Worm (Caenorhabditis elegans) whole organism, L1 larva: ENCODE results near the gene rrc-1.

ENCODE experiments used
- C16A3.4 ChIP-seq: fragments of 150-350 bp; optimal IDR thresholded peaks from 2 replicates; lab custom pipeline; 2014; ENCODE audit warnings: missing biosample characterization, missing genetic modification characterization
- C34B4.2 ChIP-seq: sonication (generic microtip); optimal IDR thresholded peaks from 2 replicates; lab custom pipeline; 2017; ENCODE audit warnings: mild to moderate bottlenecking, missing genetic modification characterization, missing compliant biosample characterization
- blmp-1 ChIP-seq: fragments of 150-350 bp; optimal IDR thresholded peaks from 2 replicates; lab custom pipeline; 2014; ENCODE audit warnings: missing biosample characterization, missing genetic modification characterization
- ceh-8 ChIP-seq: fragments of 200-800 bp; sonication (Bioruptor generic); optimal IDR thresholded peaks from 2 replicates; lab custom pipeline; 2018; ENCODE audit warnings: mild to moderate bottlenecking, missing genetic modification characterization, moderate library complexity, missing compliant biosample characterization
- ceh-82 ChIP-seq, 3 experiments: fragments of 150-350 bp in 1 of 3; sonication (generic microtip) in 2 of 3; optimal IDR thresholded peaks; 2 replicates each; lab custom pipeline; 2014 to 2017; ENCODE audit warnings: missing biosample characterization in 3 of 3, missing genetic modification characterization in 3 of 3
- ceh-88 ChIP-seq: fragments of 200-800 bp; sonication (Bioruptor generic); IDR thresholded peaks from 2 replicates; pipeline ENCODE4 v1.3.6; 2022; ENCODE audit warnings: missing genetic modification characterization, missing compliant biosample characterization
- dpl-1 ChIP-seq, 3 experiments: fragments of 150-350 bp in 2 of 3; sonication (generic microtip) in 1 of 3; optimal IDR thresholded peaks; 2 replicates each; lab custom pipeline; 2014 to 2017; ENCODE audit warnings: missing biosample characterization in 3 of 3, missing genetic modification characterization in 3 of 3, missing genetic modification reagents in 3 of 3
- dsc-1 ChIP-seq: sonication (generic microtip); optimal IDR thresholded peaks from 2 replicates; lab custom pipeline; 2016; ENCODE audit warnings: mild to moderate bottlenecking, missing genetic modification characterization, missing compliant biosample characterization
- efl-1 ChIP-seq, 4 experiments: fragments of 150-350 bp; optimal IDR thresholded peaks in 3 of 4; peaks in 1 of 4; 1 replicate in 1 of 4; 2 replicates in 3 of 4; lab custom pipeline; 2014; ENCODE audit warnings: missing biosample characterization in 2 of 4, missing genetic modification characterization in 2 of 4, missing genetic modification reagents in 2 of 4
- efl-3 ChIP-seq: fragments of 200-800 bp; sonication (Bioruptor generic); optimal IDR thresholded peaks from 2 replicates; lab custom pipeline; 2018; ENCODE audit warnings: mild to moderate bottlenecking, missing genetic modification characterization, missing compliant biosample characterization
- egl-27 ChIP-seq, 2 experiments: fragments of 150-350 bp in 1 of 2; sonication (generic microtip); optimal IDR thresholded peaks; 3 replicates each; lab custom pipeline; 2017 to 2018; ENCODE audit warnings: missing biosample characterization in 2 of 2, missing genetic modification characterization in 2 of 2, missing genetic modification reagents in 2 of 2
- elt-2 ChIP-seq: sonication (generic microtip); optimal IDR thresholded peaks from 2 replicates; lab custom pipeline; 2016; ENCODE audit warnings: missing genetic modification characterization, mild to moderate bottlenecking, inconsistent platforms, missing compliant biosample characterization, missing genetic modification reagents
- elt-3 ChIP-seq, 6 experiments: fragments of 150-350 bp in 1 of 6; sonication (generic microtip); optimal IDR thresholded peaks; 2 replicates each; lab custom pipeline; 2017 to 2018; ENCODE audit warnings: missing biosample characterization in 6 of 6, missing genetic modification characterization in 6 of 6, inconsistent platforms in 1 of 6
- fkh-10 ChIP-seq: sonication (generic microtip); optimal IDR thresholded peaks from 2 replicates; lab custom pipeline; 2017; ENCODE audit warnings: missing biosample characterization, missing genetic modification reagents, missing genetic modification characterization
- fkh-4 ChIP-seq: sonication (generic microtip); optimal IDR thresholded peaks from 2 replicates; lab custom pipeline; 2016; ENCODE audit warnings: missing compliant biosample characterization, missing genetic modification characterization, borderline replicate concordance
- hpl-2 ChIP-seq: fragments of 150-350 bp; optimal IDR thresholded peaks from 2 replicates; lab custom pipeline; 2014; ENCODE audit warnings: missing biosample characterization, missing genetic modification reagents, missing genetic modification characterization
- irx-1 ChIP-seq: sonication (generic microtip); optimal IDR thresholded peaks from 2 replicates; lab custom pipeline; 2016; ENCODE audit warnings: missing genetic modification characterization, missing compliant biosample characterization
- jun-1 ChIP-seq: fragments of 150-350 bp; optimal IDR thresholded peaks from 2 replicates; lab custom pipeline; 2014; ENCODE audit warnings: missing biosample characterization, missing genetic modification reagents, missing genetic modification characterization
- lin-14 ChIP-seq: fragments of 200-800 bp; sonication (Bioruptor generic); optimal IDR thresholded peaks from 2 replicates; lab custom pipeline; 2018; ENCODE audit warnings: mild to moderate bottlenecking, missing genetic modification characterization, moderate library complexity, missing compliant biosample characterization
- lin-15B ChIP-seq: fragments of 150-350 bp; sonication (generic microtip); optimal IDR thresholded peaks from 3 replicates; lab custom pipeline; 2014; ENCODE audit warnings: missing biosample characterization, missing genetic modification characterization
- lin-35 ChIP-seq, 2 experiments: fragments of 150-350 bp; optimal IDR thresholded peaks; 2 replicates each; lab custom pipeline; 2014; ENCODE audit warnings: missing biosample characterization in 2 of 2, missing genetic modification characterization in 2 of 2, missing genetic modification reagents in 2 of 2
- lin-39 ChIP-seq: fragments of 150-350 bp; optimal IDR thresholded peaks from 2 replicates; lab custom pipeline; 2014; ENCODE audit warnings: missing biosample characterization, missing genetic modification reagents, missing genetic modification characterization
- lir-3 ChIP-seq: sonication (generic microtip); optimal IDR thresholded peaks from 2 replicates; lab custom pipeline; 2016; ENCODE audit warnings: mild to moderate bottlenecking, missing genetic modification characterization, moderate library complexity, missing compliant biosample characterization; ENCODE audit not compliant: poor library complexity
- lsy-2 ChIP-seq, 2 experiments: fragments of 150-350 bp; optimal IDR thresholded peaks; 2 replicates each; lab custom pipeline; 2014; ENCODE audit warnings: missing biosample characterization in 2 of 2, missing genetic modification characterization in 2 of 2
- mef-2 ChIP-seq: fragments of 150-350 bp; optimal IDR thresholded peaks from 2 replicates; lab custom pipeline; 2014; ENCODE audit warnings: missing biosample characterization, missing genetic modification characterization
- mep-1 ChIP-seq: fragments of 150-350 bp; optimal IDR thresholded peaks from 2 replicates; lab custom pipeline; 2014; ENCODE audit warnings: missing biosample characterization, missing genetic modification characterization
- nhr-12 ChIP-seq: sonication (generic microtip); optimal IDR thresholded peaks from 2 replicates; lab custom pipeline; 2017; ENCODE audit warnings: missing biosample characterization, missing genetic modification characterization
- nhr-19 ChIP-seq: fragments of 200-800 bp; sonication (Bioruptor generic); conservative IDR thresholded peaks from 2 replicates; pipeline ENCODE4 v1.3.6; 2022; ENCODE audit warnings: missing genetic modification characterization, missing compliant biosample characterization
- nhr-20 ChIP-seq: sonication (generic microtip); optimal IDR thresholded peaks from 2 replicates; lab custom pipeline; 2016; ENCODE audit warnings: mild to moderate bottlenecking, missing genetic modification characterization, missing compliant biosample characterization
- nhr-237 ChIP-seq: fragments of 150-350 bp; optimal IDR thresholded peaks from 2 replicates; lab custom pipeline; 2014; ENCODE audit warnings: missing biosample characterization, missing genetic modification characterization
- nhr-28 ChIP-seq: fragments of 150-350 bp; optimal IDR thresholded peaks from 2 replicates; lab custom pipeline; 2014; ENCODE audit warnings: missing biosample characterization, missing genetic modification characterization
- nhr-47 ChIP-seq: sonication (generic microtip); optimal IDR thresholded peaks from 2 replicates; lab custom pipeline; 2016; ENCODE audit warnings: mild to moderate bottlenecking, missing genetic modification characterization, moderate library complexity, missing compliant biosample characterization
- nhr-71 ChIP-seq: sonication (generic microtip); optimal IDR thresholded peaks from 2 replicates; lab custom pipeline; 2016; ENCODE audit warnings: mild to moderate bottlenecking, missing genetic modification characterization, moderate library complexity, missing compliant biosample characterization
- nhr-76 ChIP-seq: sonication (generic microtip); optimal IDR thresholded peaks from 2 replicates; lab custom pipeline; 2017; ENCODE audit warnings: missing biosample characterization, missing genetic modification characterization
- nhr-77 ChIP-seq: fragments of 150-350 bp; optimal IDR thresholded peaks from 2 replicates; lab custom pipeline; 2014; ENCODE audit warnings: missing biosample characterization, missing genetic modification characterization
- nhr-85 ChIP-seq: sonication (generic microtip); peaks from one replicate; lab custom pipeline; 2016; ENCODE audit warnings: missing genetic modification characterization, inconsistent platforms, missing compliant biosample characterization
- nhr-90 ChIP-seq: sonication (generic microtip); optimal IDR thresholded peaks from 2 replicates; lab custom pipeline; 2016; ENCODE audit warnings: mild to moderate bottlenecking, missing genetic modification characterization, missing compliant biosample characterization; ENCODE audit not compliant: poor library complexity
- pag-3 ChIP-seq: sonication (generic microtip); optimal IDR thresholded peaks from 2 replicates; lab custom pipeline; 2017; ENCODE audit warnings: missing genetic modification characterization, mild to moderate bottlenecking, missing compliant biosample characterization, antibody characterized with exemption, borderline replicate concordance; ENCODE audit not compliant: insufficient read depth
- pax-3 ChIP-seq: fragments of 200-800 bp; sonication (Bioruptor generic); optimal IDR thresholded peaks from 2 replicates; lab custom pipeline; 2018; ENCODE audit warnings: mild to moderate bottlenecking, missing genetic modification characterization, moderate library complexity, missing compliant biosample characterization
- pqm-1 ChIP-seq: sonication (generic microtip); optimal IDR thresholded peaks from 3 replicates; lab custom pipeline; 2017; ENCODE audit warnings: missing biosample characterization, missing genetic modification characterization
- rnt-1 ChIP-seq: sonication (generic microtip); optimal IDR thresholded peaks from 2 replicates; lab custom pipeline; 2016; ENCODE audit warnings: mild to moderate bottlenecking, missing genetic modification characterization, moderate library complexity, missing compliant biosample characterization
- skn-1 ChIP-seq: fragments of 150-350 bp; optimal IDR thresholded peaks from 2 replicates; lab custom pipeline; 2014; ENCODE audit warnings: missing biosample characterization, missing genetic modification characterization
- snu-23 ChIP-seq: sonication (generic microtip); optimal IDR thresholded peaks from 2 replicates; lab custom pipeline; 2016; ENCODE audit warnings: missing genetic modification characterization, missing compliant biosample characterization
- sptf-1 ChIP-seq: fragments of 150-350 bp; optimal IDR thresholded peaks from 2 replicates; lab custom pipeline; 2014; ENCODE audit warnings: missing biosample characterization, missing genetic modification characterization
- swsn-7 ChIP-seq: sonication (generic microtip); optimal IDR thresholded peaks from 2 replicates; lab custom pipeline; 2016; ENCODE audit warnings: missing genetic modification characterization, missing compliant biosample characterization
- tbx-2 ChIP-seq: sonication (generic microtip); optimal IDR thresholded peaks from 2 replicates; lab custom pipeline; 2016; ENCODE audit warnings: missing genetic modification characterization, missing compliant biosample characterization
- unc-130 ChIP-seq: fragments of 150-350 bp; optimal IDR thresholded peaks from 2 replicates; lab custom pipeline; 2017; ENCODE audit warnings: missing biosample characterization, missing genetic modification characterization, inconsistent platforms
- xbp-1 ChIP-seq: sonication (generic microtip); optimal IDR thresholded peaks from 2 replicates; lab custom pipeline; 2016; ENCODE audit warnings: missing genetic modification characterization, missing compliant biosample characterization

The rrc-1 gene

DNA sequence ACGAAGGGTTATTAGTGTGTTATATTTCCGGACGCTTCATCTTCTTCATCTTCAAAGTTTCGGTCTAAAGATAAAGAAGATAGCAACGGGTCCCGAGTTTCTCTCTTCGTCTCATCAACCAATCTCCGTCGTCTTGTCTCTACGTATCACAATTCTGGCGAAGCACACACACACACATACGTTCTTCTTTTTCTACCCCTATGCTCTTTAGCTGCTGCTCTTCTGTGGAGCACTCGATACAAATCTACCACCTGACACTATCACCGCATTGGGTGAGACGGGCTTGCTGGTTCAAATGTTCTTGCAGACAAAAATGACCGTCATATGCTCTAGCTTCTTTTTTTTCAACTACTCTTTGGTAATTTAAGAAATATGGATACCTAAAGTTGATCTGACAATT is 1.3 kb upstream of the rrc-1 start (continued):
- TF ChIP-seq ceh-8 (GFP tag; lab: Kevin White, UChicago): no peak
- TF ChIP-seq elt-3 (tag; optimal IDR thresholded peaks at IDR 0.05; lab: Kevin White, UChicago): no peak
- no peak for TF ChIP-seq pag-3 (tag; lab: Kevin White, UChicago)
- peak; percentile 40 for TF ChIP-seq nhr-71 (tag; lab: Kevin White, UChicago)
- TF ChIP-seq, all 84 proteins: peak for 4

DNA sequence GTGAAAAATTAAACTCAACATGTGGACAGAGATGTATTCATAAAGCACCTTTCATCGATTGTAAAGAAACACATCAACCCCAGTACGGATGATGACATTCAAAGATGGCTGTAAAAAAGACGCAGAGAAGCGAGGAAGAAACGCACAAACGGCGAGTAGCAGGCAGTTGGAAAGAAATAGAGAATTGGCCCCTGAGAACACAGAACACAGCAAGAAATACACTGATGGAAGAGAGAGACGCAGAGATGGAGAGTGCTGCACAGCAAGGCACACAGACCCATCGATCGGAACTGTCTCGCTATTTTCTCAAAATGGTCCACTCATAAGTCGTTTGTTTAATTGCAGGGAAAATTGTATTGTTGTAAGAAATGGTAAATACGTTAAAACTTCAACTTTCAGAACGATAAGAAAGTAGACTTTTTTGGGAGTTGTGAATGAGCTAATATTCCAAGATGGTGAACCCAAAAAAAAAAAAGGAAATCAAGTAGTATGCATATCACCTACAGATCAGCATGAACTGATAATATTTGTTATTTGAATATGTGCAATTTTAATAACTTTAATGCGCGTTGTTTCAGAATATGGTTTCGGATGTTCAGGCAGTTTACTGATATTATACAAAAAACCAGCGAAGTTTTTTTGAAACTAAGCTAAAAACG is 8.4 kb downstream of the rrc-1 start:
- TF ChIP-seq nhr-28 (tag; lab: Kevin White, UChicago) (no peak), sptf-1 (tag; lab: Kevin White, UChicago) (no peak), dsc-1 (tag; lab: Kevin White, UChicago) (peak; percentile 25), nhr-12 (tag; lab: Kevin White, UChicago) (no peak), ceh-82 (tag; optimal IDR thresholded peaks at IDR 0.05; lab: Kevin White, UChicago) (peak in 1 of 3 experiments; percentile 3), C34B4.2 (tag; lab: Kevin White, UChicago) (no peak), snu-23 (GFP tag; lab: Kevin White, UChicago) (peak; percentile 76), unc-130 (tag; lab: Kevin White, UChicago) (peak; percentile 10), nhr-71 (tag; lab: Kevin White, UChicago) (peak; percentile 71), xbp-1 (tag; lab: Kevin White, UChicago) (peak; percentile 54), lsy-2 (tag; optimal IDR thresholded peaks at IDR 0.05; lab: Kevin White, UChicago) (peak; percentile 27 to 67), lin-35 (GFP tag; optimal IDR thresholded peaks at IDR 0.05; lab: Kevin White, UChicago) (peak; percentile 36 to 60), pqm-1 (no peak), nhr-19 (GFP tag; lab: Robert Waterston, UW) (peak; percentile 25; the same call in 1 of the 2 replicates), lin-15B (tag; lab: Kevin White, UChicago) (no peak), tbx-2 (tag; lab: Kevin White, UChicago) (peak; percentile 45), swsn-7 (tag; lab: Kevin White, UChicago) (peak; percentile 50), elt-3 (tag; optimal IDR thresholded peaks at IDR 0.05; lab: Kevin White, UChicago) (no peak), lir-3 (peak; percentile 55), mep-1 (peak; percentile 62), pax-3 (tag; lab: Kevin White, UChicago) (no peak), jun-1 (peak; percentile 71), pag-3 (tag; lab: Kevin White, UChicago) (no peak), nhr-20 (tag; lab: Kevin White, UChicago) (peak; percentile 64), elt-2 (tag; lab: Kevin White, UChicago) (peak; percentile 36), fkh-4 (tag; lab: Kevin White, UChicago) (no peak), nhr-47 (peak; percentile 29), nhr-76 (no peak), egl-27 (tag; optimal IDR thresholded peaks at IDR 0.05; lab: Kevin White, UChicago) (peak; percentile 0 to 22), ceh-88 (GFP tag; lab: Robert Waterston, UW) (no peak), rnt-1 (peak; percentile 60), efl-1 (optimal IDR thresholded peaks at IDR 0.05; lab: Kevin White, UChicago) (peak in 1 of 2 experiments; percentile 51), efl-1 (GFP tag; optimal IDR thresholded peaks at IDR 0.05 in 1 of 2; lab: Kevin White, UChicago) (peak in 1 of 2 experiments; percentile 47), efl-3 (GFP tag; lab: Kevin White, UChicago) (no peak), irx-1 (no peak), hpl-2 (GFP tag; lab: Kevin White, UChicago) (no peak), lin-14 (GFP tag; lab: Kevin White, UChicago) (peak; percentile 89), nhr-85 (tag; lab: Kevin White, UChicago) (peak; percentile 45), lin-39 (no peak), fkh-10 (GFP tag; lab: Kevin White, UChicago) (no peak), C16A3.4 (tag; lab: Kevin White, UChicago) (peak; percentile 31), nhr-237 (tag; lab: Kevin White, UChicago) (no peak), skn-1 (tag; lab: Kevin White, UChicago) (peak; percentile 90), dpl-1 (GFP tag; optimal IDR thresholded peaks at IDR 0.05; lab: Kevin White, UChicago) (peak in 1 of 3 experiments; percentile 5), mef-2 (tag; lab: Kevin White, UChicago) (no peak), nhr-90 (tag; lab: Kevin White, UChicago) (peak; percentile 33), nhr-77 (no peak), blmp-1 (peak; percentile 56)
